Fruit fly (Drosophila melanogaster) whole organism, embryonic: ENCODE results near the gene CG9286.

Experiments used
- ATbp ChIP-seq: fragments of 200-800 bp; sonication (Bioruptor generic); optimal IDR thresholded peaks from 2 replicates; lab custom pipeline; 2017; ENCODE audit warnings: missing biosample characterization, mild to moderate bottlenecking, missing genetic modification characterization, missing genetic modification reagents
- Asciz ChIP-seq: fragments of 200-800 bp; sonication (Bioruptor generic); optimal IDR thresholded peaks from 2 replicates; lab custom pipeline; 2017; ENCODE audit warnings: missing biosample characterization, mild to moderate bottlenecking, missing genetic modification characterization, missing genetic modification reagents
- Atf6 ChIP-seq: fragments of 200-800 bp; sonication (Bioruptor generic); IDR thresholded peaks from 2 replicates; pipeline ENCODE4 v1.3.6; 2022; ENCODE audit warnings: missing biosample characterization, missing genetic modification characterization
- B-H2 ChIP-seq: fragments of 200-800 bp; sonication (Bioruptor generic); optimal IDR thresholded peaks from 2 replicates; lab custom pipeline; 2018; ENCODE audit warnings: missing biosample characterization, mild to moderate bottlenecking, missing genetic modification characterization
- CG10267 ChIP-seq: fragments of 200-800 bp; sonication (Bioruptor generic); optimal IDR thresholded peaks from 2 replicates; lab custom pipeline; 2018; ENCODE audit warnings: missing biosample characterization, mild to moderate bottlenecking, missing genetic modification characterization, moderate library complexity
- CG10979 ChIP-seq: fragments of 200-800 bp; sonication (Bioruptor generic); optimal IDR thresholded peaks from 2 replicates; lab custom pipeline; 2018; ENCODE audit warnings: missing biosample characterization, mild to moderate bottlenecking, missing genetic modification characterization, moderate library complexity
- CG11398 ChIP-seq: fragments of 200-800 bp; sonication (Bioruptor generic); optimal IDR thresholded peaks from 2 replicates; lab custom pipeline; 2016; ENCODE audit warnings: missing biosample characterization, missing genetic modification characterization
- CG11504 ChIP-seq: fragments of 200-800 bp; sonication (Bioruptor generic); optimal IDR thresholded peaks from 3 replicates; lab custom pipeline; 2019; ENCODE audit warnings: missing biosample characterization, mild to moderate bottlenecking, missing genetic modification characterization, moderate library complexity
- CG12391 ChIP-seq: fragments of 200-800 bp; sonication (Bioruptor generic); optimal IDR thresholded peaks from 3 replicates; lab custom pipeline; 2018; ENCODE audit warnings: missing biosample characterization, mild to moderate bottlenecking, missing genetic modification characterization, moderate library complexity
- CG13775 ChIP-seq: fragments of 200-800 bp; sonication (Bioruptor generic); optimal IDR thresholded peaks from 3 replicates; lab custom pipeline; 2017; ENCODE audit warnings: missing biosample characterization, mild to moderate bottlenecking, missing genetic modification characterization
- CG14965 ChIP-seq: fragments of 200-800 bp; sonication (Bioruptor generic); optimal IDR thresholded peaks from 2 replicates; lab custom pipeline; 2016; ENCODE audit warnings: missing biosample characterization, missing genetic modification characterization, borderline replicate concordance
- CG16813 ChIP-seq: fragments of 200-800 bp; sonication (Bioruptor generic); IDR thresholded peaks from 3 replicates; pipeline ENCODE4 v1.3.6; 2022; ENCODE audit warnings: missing biosample characterization, missing genetic modification characterization; ENCODE audit not compliant: partially characterized antibody
- CG18599 ChIP-seq: fragments of 200-800 bp; sonication (Bioruptor generic); optimal IDR thresholded peaks from 3 replicates; lab custom pipeline; 2017; ENCODE audit warnings: missing biosample characterization, missing genetic modification characterization, mild to moderate bottlenecking, moderate library complexity, missing genetic modification reagents
- CG2712 ChIP-seq: fragments of 200-800 bp; optimal IDR thresholded peaks from 3 replicates; lab custom pipeline; 2019; ENCODE audit warnings: missing biosample characterization, mild to moderate bottlenecking, missing genetic modification characterization, moderate library complexity
- CG31224 ChIP-seq: fragments of 200-800 bp; sonication (Bioruptor generic); IDR thresholded peaks from 2 replicates; pipeline ENCODE4 v1.3.6; 2022; ENCODE audit warnings: missing biosample characterization, missing genetic modification characterization
- CG5245 ChIP-seq: fragments of 200-800 bp; sonication (Bioruptor generic); optimal IDR thresholded peaks from 3 replicates; lab custom pipeline; 2016; ENCODE audit warnings: missing biosample characterization, missing genetic modification characterization
- CG8924 ChIP-seq: fragments of 200-800 bp; optimal IDR thresholded peaks from 3 replicates; lab custom pipeline; 2019; ENCODE audit warnings: missing biosample characterization, mild to moderate bottlenecking, missing genetic modification characterization, moderate library complexity
- D ChIP-seq, 2 experiments: fragments of 200-800 bp in 1 of 2; fragments of >200 bp in 1 of 2; sonication (Bioruptor generic) in 1 of 2; optimal IDR thresholded peaks; 2 replicates in 1 of 2; 3 replicates in 1 of 2; lab custom pipeline; 2017; ENCODE audit warnings: mild to moderate bottlenecking in 1 of 2, missing biosample characterization in 1 of 2, missing genetic modification characterization in 1 of 2, missing genetic modification reagents in 1 of 2
- Deaf1 ChIP-seq: fragments of 200-800 bp; optimal IDR thresholded peaks from 3 replicates; lab custom pipeline; 2019; ENCODE audit warnings: missing biosample characterization, mild to moderate bottlenecking, missing genetic modification characterization, moderate library complexity
- E2f2 ChIP-seq: fragments of 200-800 bp; sonication (Bioruptor generic); IDR thresholded peaks from 2 replicates; pipeline ENCODE4 v1.3.6; 2022; ENCODE audit warnings: missing biosample characterization, missing genetic modification characterization
- ERR ChIP-seq: fragments of 200-800 bp; sonication (Bioruptor generic); optimal IDR thresholded peaks from 2 replicates; lab custom pipeline; 2016; ENCODE audit warnings: missing biosample characterization, missing genetic modification characterization
- Eip74EF ChIP-seq, 2 experiments: fragments of 200-800 bp in 1 of 2; fragments of >200 bp in 1 of 2; sonication (Bioruptor generic) in 1 of 2; optimal IDR thresholded peaks; 2 replicates each; lab custom pipeline; 2017 to 2019; ENCODE audit warnings: missing biosample characterization in 2 of 2, missing genetic modification characterization in 2 of 2, mild to moderate bottlenecking in 1 of 2, moderate library complexity in 1 of 2
- Gug ChIP-seq: fragments of 200-800 bp; sonication (Bioruptor generic); IDR thresholded peaks from 4 replicates; pipeline ENCODE4 v1.3.6; 2022; ENCODE audit warnings: missing biosample characterization, missing genetic modification characterization
- H2.0 ChIP-seq: fragments of 200-800 bp; sonication (Bioruptor generic); IDR thresholded peaks from 2 replicates; pipeline ENCODE4 v1.3.6; 2022; ENCODE audit warnings: missing biosample characterization, missing genetic modification characterization
- Hr51 ChIP-seq, 2 experiments: fragments of 200-800 bp; sonication (Bioruptor generic); optimal IDR thresholded peaks; 2 replicates in 1 of 2; 3 replicates in 1 of 2; lab custom pipeline; 2016 to 2018; ENCODE audit warnings: missing biosample characterization in 2 of 2, missing genetic modification characterization in 2 of 2, mild to moderate bottlenecking in 1 of 2, moderate library complexity in 1 of 2
- Hsf ChIP-seq: fragments of 200-800 bp; sonication (Bioruptor generic); optimal IDR thresholded peaks from 3 replicates; lab custom pipeline; 2016; ENCODE audit warnings: missing biosample characterization, missing genetic modification characterization
- Meics ChIP-seq: fragments of 200-800 bp; sonication (Bioruptor generic); optimal IDR thresholded peaks from 2 replicates; lab custom pipeline; 2017; ENCODE audit warnings: missing biosample characterization, mild to moderate bottlenecking, missing genetic modification characterization
- Nf-YC ChIP-seq: fragments of 200-800 bp; optimal IDR thresholded peaks from 3 replicates; lab custom pipeline; 2019; ENCODE audit warnings: missing biosample characterization, mild to moderate bottlenecking, missing genetic modification characterization, moderate library complexity
- NfI ChIP-seq: fragments of 200-800 bp; sonication (Bioruptor generic); optimal IDR thresholded peaks from 3 replicates; lab custom pipeline; 2018; ENCODE audit warnings: missing biosample characterization, mild to moderate bottlenecking, missing genetic modification characterization, moderate library complexity
- Sox100B ChIP-seq: fragments of 200-800 bp; sonication (Bioruptor generic); optimal IDR thresholded peaks from 3 replicates; lab custom pipeline; 2018; ENCODE audit warnings: missing biosample characterization, mild to moderate bottlenecking, missing genetic modification characterization
- Ssrp ChIP-seq: fragments of 200-800 bp; sonication (Bioruptor generic); optimal IDR thresholded peaks from 2 replicates; lab custom pipeline; 2018; ENCODE audit warnings: missing biosample characterization, mild to moderate bottlenecking, missing genetic modification characterization, moderate library complexity
- crol ChIP-seq: fragments of 200-800 bp; sonication (Bioruptor generic); IDR thresholded peaks from 2 replicates; pipeline ENCODE4 v1.3.6; 2022; ENCODE audit warnings: missing biosample characterization, missing genetic modification characterization
- esg ChIP-seq: fragments of 200-800 bp; sonication (Bioruptor generic); conservative IDR thresholded peaks from 2 replicates; pipeline ENCODE4 v1.3.6; 2022; ENCODE audit warnings: missing biosample characterization, missing genetic modification characterization
- grau ChIP-seq: fragments of 200-800 bp; optimal IDR thresholded peaks from 3 replicates; lab custom pipeline; 2019; ENCODE audit warnings: missing biosample characterization, mild to moderate bottlenecking, missing genetic modification characterization, moderate library complexity
- hkb ChIP-seq, 2 experiments: fragments of 200-800 bp in 1 of 2; fragments of >200 bp in 1 of 2; sonication (Bioruptor generic) in 1 of 2; IDR thresholded peaks in 1 of 2; optimal IDR thresholded peaks in 1 of 2; 2 replicates each; pipeline versions ENCODE4 v1.3.6 to Lab custom; 2017 to 2022; ENCODE audit warnings: missing biosample characterization in 1 of 2, missing genetic modification characterization in 1 of 2
- nerfin-1 ChIP-seq: fragments of 200-800 bp; sonication (Bioruptor generic); optimal IDR thresholded peaks from 3 replicates; lab custom pipeline; 2019; ENCODE audit warnings: missing biosample characterization, mild to moderate bottlenecking, missing genetic modification characterization, moderate library complexity
- nmo ChIP-seq: fragments of 200-800 bp; sonication (Bioruptor generic); optimal IDR thresholded peaks from 2 replicates; lab custom pipeline; 2018; ENCODE audit warnings: missing biosample characterization, mild to moderate bottlenecking, missing genetic modification characterization, moderate library complexity
- phol ChIP-seq: fragments of 200-800 bp; sonication (Bioruptor generic); optimal IDR thresholded peaks from 3 replicates; lab custom pipeline; 2018; ENCODE audit warnings: missing biosample characterization, mild to moderate bottlenecking, missing genetic modification characterization, moderate library complexity
- pum ChIP-seq: fragments of 200-800 bp; sonication (Bioruptor generic); optimal IDR thresholded peaks from 2 replicates; lab custom pipeline; 2016; ENCODE audit warnings: missing biosample characterization, missing genetic modification characterization
- scrt ChIP-seq: fragments of 200-800 bp; sonication (Bioruptor generic); optimal IDR thresholded peaks from 2 replicates; lab custom pipeline; 2018; ENCODE audit warnings: missing biosample characterization, mild to moderate bottlenecking, missing genetic modification characterization, moderate library complexity
- sd ChIP-seq: fragments of 200-800 bp; sonication (Bioruptor generic); optimal IDR thresholded peaks from 3 replicates; lab custom pipeline; 2018; ENCODE audit warnings: missing biosample characterization, mild to moderate bottlenecking, missing genetic modification characterization, moderate library complexity
- sens ChIP-seq: fragments of 200-800 bp; sonication (Bioruptor generic); peaks from one replicate; lab custom pipeline; 2016; ENCODE audit warnings: missing biosample characterization, missing genetic modification characterization
- ttk ChIP-seq: fragments of 200-800 bp; sonication (Bioruptor generic); IDR thresholded peaks from 2 replicates; pipeline ENCODE4 v2.1.2; 2022; ENCODE audit warnings: missing biosample characterization, missing genetic modification characterization
- vfl ChIP-seq: fragments of 200-800 bp; sonication (Bioruptor generic); optimal IDR thresholded peaks from 2 replicates; lab custom pipeline; 2016; ENCODE audit warnings: missing biosample characterization, missing genetic modification characterization

The CG9286 gene

DNA sequence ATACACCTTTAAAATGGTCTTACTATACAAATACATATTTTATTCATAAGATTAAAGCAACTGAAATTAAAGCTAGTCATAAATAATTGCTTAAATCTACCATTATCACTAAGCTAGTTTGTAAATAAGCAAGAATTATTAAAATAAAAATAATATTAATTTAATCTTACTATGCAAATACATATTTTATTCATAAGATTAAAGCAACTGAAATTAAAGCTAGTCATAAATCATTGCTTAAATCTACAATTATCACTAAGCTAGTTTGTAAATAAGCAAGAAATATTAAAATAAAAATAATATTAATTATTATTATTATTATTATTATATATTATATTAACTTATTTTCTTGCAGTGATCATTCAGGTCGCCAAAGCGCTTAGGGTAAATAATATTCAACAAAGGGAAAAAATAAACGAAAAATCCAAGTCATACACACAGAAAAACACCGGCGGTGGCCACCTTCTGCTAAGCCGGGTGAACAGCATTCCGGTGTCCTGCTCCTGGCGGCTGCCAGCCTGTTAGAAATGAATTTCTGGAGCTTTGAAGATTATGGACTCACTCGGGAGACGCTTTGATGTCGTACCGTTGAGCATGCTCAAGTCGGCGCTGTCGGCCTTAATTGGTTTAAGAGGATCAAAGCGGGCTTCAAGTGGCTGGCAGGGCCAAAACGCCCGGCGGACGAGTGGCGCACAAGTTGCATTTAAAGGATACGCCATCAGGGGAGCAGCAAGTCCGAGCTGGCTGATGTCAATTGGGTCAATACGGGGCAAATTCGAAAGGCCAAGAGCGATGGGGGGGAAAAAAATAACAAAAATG, 23.3 kb downstream of the CG9286 start (continued):
- TF ChIP-seq Ssrp (peak; percentile 10), Atf6 (GFP tag; lab: Robert Waterston, UW) (0 out of 2 replicates have a peak, but pooled peaks have one; percentile 29), esg (GFP tag; lab: Robert Waterston, UW) (no peak), Eip74EF (GFP tag; optimal IDR thresholded peaks at IDR 0.05; lab: Kevin White, UChicago) (peak in 1 of 2 experiments; percentile 19), Meics (GFP tag; lab: Kevin White, UChicago) (peak; percentile 56), CG2712 (peak; percentile 72), NfI (GFP tag; lab: Kevin White, UChicago) (peak; percentile 18), Sox100B (GFP tag; lab: Kevin White, UChicago) (peak; percentile 64), Hsf (no peak), CG10979 (tag; lab: Kevin White, UChicago) (peak; percentile 58), CG10267 (tag; lab: Kevin White, UChicago) (peak; percentile 31), H2.0 (GFP tag; lab: Robert Waterston, UW) (0 out of 2 replicates have a peak, but pooled peaks have one; percentile 2), phol (tag; lab: Kevin White, UChicago) (peak; percentile 37), CG13775 (GFP tag; lab: Kevin White, UChicago) (no peak), D (optimal IDR thresholded peaks at IDR 0.05; lab: Kevin White, UChicago) (no peak), D (GFP tag; optimal IDR thresholded peaks at IDR 0.05; lab: Kevin White, UChicago) (peak; percentile 38), nmo (peak; percentile 32), hkb (optimal IDR thresholded peaks at IDR 0.05; lab: Kevin White, UChicago) (no peak), hkb (GFP tag; IDR thresholded peaks at IDR 0.05; lab: Robert Waterston, UW) (0 out of 2 replicates have a peak, but pooled peaks have one; percentile 25), sens (GFP tag; lab: Kevin White, UChicago) (peak; percentile 59), Nf-YC (tag; lab: Kevin White, UChicago) (peak; percentile 20), E2f2 (GFP tag; lab: Robert Waterston, UW) (peak; percentile 13; the same call in 1 of the 2 replicates), CG18599 (peak; percentile 70), ATbp (GFP tag; lab: Kevin White, UChicago) (peak; percentile 37), CG11398 (no peak), Hr51 (GFP tag; optimal IDR thresholded peaks at IDR 0.05; lab: Kevin White, UChicago) (peak in 1 of 2 experiments; percentile 39), Asciz (GFP tag; lab: Kevin White, UChicago) (peak; percentile 31), CG12391 (tag; lab: Kevin White, UChicago) (peak; percentile 28)

- peak; percentile 10 for TF ChIP-seq Deaf1 (tag; lab: Kevin White, UChicago)
- no peak for TF ChIP-seq ERR
- TF ChIP-seq CG14965 (GFP tag; lab: Kevin White, UChicago): no peak
- peak; percentile 86 for TF ChIP-seq grau
- TF ChIP-seq Gug (GFP tag; lab: Robert Waterston, UW): 0 out of 4 replicates have a peak, but pooled peaks have one; percentile 14
- no peak for TF ChIP-seq CG5245 (GFP tag; lab: Kevin White, UChicago)
- peak in 1 of 2 experiments; percentile 25 for TF ChIP-seq Hr51 (GFP tag; optimal IDR thresholded peaks at IDR 0.05; lab: Kevin White, UChicago)
- peak; percentile 98 for TF ChIP-seq crol
- TF ChIP-seq B-H2 (GFP tag; lab: Kevin White, UChicago): no peak
- peak; percentile 19 for TF ChIP-seq scrt (GFP tag; lab: Kevin White, UChicago)
- TF ChIP-seq CG31224 (GFP tag; lab: Robert Waterston, UW): peak; percentile 89
- no peak for TF ChIP-seq vfl (GFP tag; lab: Kevin White, UChicago)
- peak; percentile 50 for TF ChIP-seq CG11504
- peak; percentile 5 for TF ChIP-seq CG8924
- peak; percentile 6; the same call in 1 of the 2 replicates for TF ChIP-seq ttk
- TF ChIP-seq nerfin-1 (tag; lab: Kevin White, UChicago): peak; percentile 48
- TF ChIP-seq pum (GFP tag; lab: Kevin White, UChicago): no peak
- TF ChIP-seq CG18599: peak; percentile 17
- 0 out of 3 replicates have a peak, but pooled peaks have one; percentile 23 for TF ChIP-seq CG16813
- peak; percentile 14 for TF ChIP-seq sd (tag; lab: Kevin White, UChicago)
These were observed 24.3 kb downstream of the CG9286 start for dm6 chr3R:13804971-13805603.
